Worm (Caenorhabditis elegans) whole organism, L4 larva: ENCODE measurements around the gene sru-15.

Source experiments
- F37D6.2 ChIP-seq: sonication (generic microtip); optimal IDR thresholded peaks from 2 replicates; lab custom pipeline; 2016; ENCODE audit warnings: mild to moderate bottlenecking, missing genetic modification characterization, missing compliant biosample characterization
- F49E8.2 ChIP-seq: sonication (generic microtip); optimal IDR thresholded peaks from 2 replicates; lab custom pipeline; 2016; ENCODE audit warnings: missing compliant biosample characterization, mild to moderate bottlenecking, missing genetic modification characterization, borderline replicate concordance
- R02D3.7 ChIP-seq: fragments of 150-350 bp; sonication (generic microtip); optimal IDR thresholded peaks from 3 replicates; lab custom pipeline; 2014; ENCODE audit warnings: missing biosample characterization, missing genetic modification characterization
- Y105C5A.15 ChIP-seq: fragments of 200-800 bp; sonication (Bioruptor generic); IDR thresholded peaks from 2 replicates; pipeline ENCODE4 v1.3.6; 2022; ENCODE audit warnings: missing genetic modification characterization, missing compliant biosample characterization
- attf-4 ChIP-seq: sonication (generic microtip); optimal IDR thresholded peaks from 3 replicates; lab custom pipeline; 2017; ENCODE audit warnings: missing biosample characterization, missing genetic modification characterization
- ceh-28 ChIP-seq: fragments of 150-350 bp; optimal IDR thresholded peaks from 2 replicates; lab custom pipeline; 2014; ENCODE audit warnings: missing biosample characterization, missing genetic modification reagents, missing genetic modification characterization
- ceh-44 ChIP-seq: fragments of 200-800 bp; sonication (Bioruptor generic); IDR thresholded peaks from 2 replicates; pipeline ENCODE4 v1.3.6; 2022; ENCODE audit warnings: missing genetic modification reagents, missing genetic modification characterization, missing compliant biosample characterization
- ceh-62 ChIP-seq: sonication (generic microtip); optimal IDR thresholded peaks from 2 replicates; lab custom pipeline; 2017; ENCODE audit warnings: missing biosample characterization, missing genetic modification characterization
- cey-2 ChIP-seq: sonication (generic microtip); optimal IDR thresholded peaks from 3 replicates; lab custom pipeline; 2017; ENCODE audit warnings: missing genetic modification characterization, mild to moderate bottlenecking, missing compliant biosample characterization, antibody characterized with exemption, borderline replicate concordance; ENCODE audit not compliant: insufficient read depth
- daf-16 ChIP-seq, 3 experiments: sonication (generic microtip); optimal IDR thresholded peaks; 2 replicates each; lab custom pipeline; 2016 to 2017; ENCODE audit warnings: missing genetic modification characterization in 3 of 3, missing genetic modification reagents in 3 of 3, mild to moderate bottlenecking in 2 of 3, missing compliant biosample characterization in 2 of 3, missing biosample characterization in 1 of 3, moderate library complexity in 1 of 3
- daf-19 ChIP-seq: fragments of 200-800 bp; sonication (Bioruptor generic); conservative IDR thresholded peaks from 2 replicates; pipeline ENCODE4 v1.3.6; 2022; ENCODE audit warnings: missing genetic modification characterization, missing compliant biosample characterization
- egl-43 ChIP-seq: fragments of 200-800 bp; sonication (Bioruptor generic); IDR thresholded peaks from 2 replicates; pipeline ENCODE4 v1.3.6; 2022; ENCODE audit warnings: missing genetic modification reagents, missing genetic modification characterization, missing compliant biosample characterization
- fkh-10 ChIP-seq: fragments of 150-350 bp; optimal IDR thresholded peaks from 2 replicates; lab custom pipeline; 2014; ENCODE audit warnings: missing biosample characterization, missing genetic modification reagents, missing genetic modification characterization
- hif-1 ChIP-seq, 2 experiments: sonication (generic microtip); optimal IDR thresholded peaks; 2 replicates each; lab custom pipeline; 2016 to 2017; ENCODE audit warnings: missing compliant biosample characterization in 2 of 2, missing genetic modification characterization in 2 of 2, missing genetic modification reagents in 2 of 2, missing genotype in 2 of 2, mild to moderate bottlenecking in 1 of 2
- hlh-30 ChIP-seq: sonication (generic microtip); optimal IDR thresholded peaks from 2 replicates; lab custom pipeline; 2017; ENCODE audit warnings: antibody characterized with exemption, mild to moderate bottlenecking, missing genetic modification characterization, missing compliant biosample characterization; ENCODE audit not compliant: insufficient read depth
- lin-39 ChIP-seq: fragments of 150-350 bp; optimal IDR thresholded peaks from 2 replicates; lab custom pipeline; 2014; ENCODE audit warnings: missing biosample characterization, missing genetic modification reagents, missing genetic modification characterization
- madf-5 ChIP-seq, 2 experiments: fragments of 200-800 bp; sonication (Bioruptor generic); IDR thresholded peaks; 2 replicates each; pipeline ENCODE4 v1.3.6; 2022; ENCODE audit warnings: missing compliant biosample characterization in 2 of 2, missing genetic modification characterization in 2 of 2
- mep-1 ChIP-seq: fragments of 150-350 bp; sonication (generic microtip); optimal IDR thresholded peaks from 3 replicates; lab custom pipeline; 2014; ENCODE audit warnings: missing biosample characterization, missing genetic modification characterization
- mes-2 ChIP-seq: sonication (generic microtip); optimal IDR thresholded peaks from 2 replicates; lab custom pipeline; 2016; ENCODE audit warnings: missing genotype, mild to moderate bottlenecking, missing genetic modification characterization, missing compliant biosample characterization; ENCODE audit not compliant: poor library complexity, severe bottlenecking
- mxl-2 ChIP-seq: fragments of 200-800 bp; sonication (Bioruptor generic); conservative IDR thresholded peaks from 2 replicates; pipeline ENCODE4 v1.3.6; 2022; ENCODE audit warnings: missing genetic modification reagents, missing genetic modification characterization, missing compliant biosample characterization
- nhr-10 ChIP-seq: fragments of 150-350 bp; optimal IDR thresholded peaks from 2 replicates; lab custom pipeline; 2014; ENCODE audit warnings: missing biosample characterization, missing genetic modification characterization
- nhr-102 ChIP-seq: sonication (generic microtip); optimal IDR thresholded peaks from 2 replicates; lab custom pipeline; 2016; ENCODE audit warnings: mild to moderate bottlenecking, missing genetic modification characterization, moderate library complexity, missing compliant biosample characterization
- nhr-11 ChIP-seq: fragments of 150-350 bp; optimal IDR thresholded peaks from 2 replicates; lab custom pipeline; 2014; ENCODE audit warnings: missing biosample characterization, missing genetic modification characterization
- nhr-237 ChIP-seq: sonication (generic microtip); optimal IDR thresholded peaks from 2 replicates; lab custom pipeline; 2017; ENCODE audit warnings: missing biosample characterization, missing genetic modification characterization
- nhr-6 ChIP-seq: fragments of 150-350 bp; optimal IDR thresholded peaks from 2 replicates; lab custom pipeline; 2014; ENCODE audit warnings: missing biosample characterization, missing genetic modification characterization
- nhr-76 ChIP-seq: fragments of 150-350 bp; optimal IDR thresholded peaks from 2 replicates; lab custom pipeline; 2014; ENCODE audit warnings: missing biosample characterization, missing genetic modification characterization
- pqm-1 ChIP-seq: sonication (generic microtip); optimal IDR thresholded peaks from 2 replicates; lab custom pipeline; 2017; ENCODE audit warnings: missing biosample characterization, missing genetic modification characterization
- rbr-2 ChIP-seq: sonication (generic microtip); optimal IDR thresholded peaks from 2 replicates; lab custom pipeline; 2016; ENCODE audit warnings: missing genotype, missing genetic modification characterization, missing compliant biosample characterization
- set-16 ChIP-seq: fragments of 200-800 bp; sonication (Bioruptor generic); IDR thresholded peaks from 2 replicates; pipeline ENCODE4 v1.3.6; 2022; ENCODE audit warnings: missing genetic modification reagents, missing genetic modification characterization, missing compliant biosample characterization
- spr-3 ChIP-seq: fragments of 200-800 bp; sonication (Bioruptor generic); optimal IDR thresholded peaks from 2 replicates; lab custom pipeline; 2018; ENCODE audit warnings: mild to moderate bottlenecking, missing genetic modification characterization, missing compliant biosample characterization
- tra-1 ChIP-seq: fragments of 200-800 bp; sonication (Bioruptor generic); IDR thresholded peaks from 2 replicates; pipeline ENCODE4 v1.3.6; 2022; ENCODE audit warnings: missing genetic modification reagents, missing genetic modification characterization, missing compliant biosample characterization
- unc-39 ChIP-seq: sonication (generic microtip); optimal IDR thresholded peaks from 2 replicates; lab custom pipeline; 2017; ENCODE audit warnings: missing biosample characterization, missing genetic modification characterization
- unc-62 ChIP-seq, 3 experiments: fragments of 150-350 bp in 1 of 3; sonication (generic microtip); optimal IDR thresholded peaks in 2 of 3; peaks in 1 of 3; 1 replicate in 1 of 3; 2 replicates in 2 of 3; lab custom pipeline; 2014 to 2017; ENCODE audit warnings: missing biosample characterization in 3 of 3, missing genetic modification characterization in 3 of 3, missing genetic modification reagents in 3 of 3, missing genotype in 1 of 3
- zfp-2 ChIP-seq: sonication (generic microtip); optimal IDR thresholded peaks from 2 replicates; lab custom pipeline; 2016; ENCODE audit warnings: mild to moderate bottlenecking, missing genetic modification characterization, missing compliant biosample characterization
- zip-11 ChIP-seq: fragments of 200-800 bp; sonication (Bioruptor generic); IDR thresholded peaks from 2 replicates; pipeline ENCODE4 v1.3.6; 2022; ENCODE audit warnings: missing genetic modification characterization, missing compliant biosample characterization

sru-15 gene

DNA sequence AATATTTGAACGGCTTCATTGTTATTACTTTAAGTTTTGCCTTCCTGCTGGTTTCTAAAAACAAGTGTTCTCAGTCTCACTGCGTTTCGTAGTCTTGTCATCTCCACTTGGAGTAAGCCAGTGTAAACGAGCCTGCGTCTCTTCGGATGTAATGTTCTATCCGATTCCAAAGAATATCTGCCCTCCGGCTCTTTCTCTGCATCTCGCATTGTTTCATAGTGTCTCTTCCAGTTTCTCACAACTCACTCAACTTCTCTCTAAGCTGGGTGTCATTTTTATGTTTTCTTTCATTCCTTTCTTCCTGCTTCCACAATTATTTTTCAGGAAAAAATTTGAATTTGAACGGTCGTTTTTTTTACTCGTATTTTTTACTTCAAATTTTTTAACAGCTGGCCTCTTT lies 31.0 kb downstream of the sru-15 start:
- TF ChIP-seq pqm-1 (tag; lab: Kevin White, UChicago), result no peak
- TF ChIP-seq rbr-2 (tag; lab: Kevin White, UChicago), result peak; percentile 20
- no peak for TF ChIP-seq F37D6.2 (tag; lab: Kevin White, UChicago)
- TF ChIP-seq mes-2 (tag; lab: Kevin White, UChicago), result no peak
- no peak for TF ChIP-seq mxl-2
- no peak for TF ChIP-seq fkh-10 (GFP tag; lab: Kevin White, UChicago)
- TF ChIP-seq hif-1 (tag; optimal IDR thresholded peaks at IDR 0.05; lab: Kevin White, UChicago), result no peak
- TF ChIP-seq unc-62 (GFP tag; optimal IDR thresholded peaks at IDR 0.05 in 1 of 2; lab: Kevin White, UChicago), result peak in 1 of 2 experiments; percentile 97
- TF ChIP-seq unc-62 (tag; optimal IDR thresholded peaks at IDR 0.05; lab: Kevin White, UChicago), result no peak
- TF ChIP-seq tra-1 (GFP tag; lab: Robert Waterston, UW), result no peak

DNA sequence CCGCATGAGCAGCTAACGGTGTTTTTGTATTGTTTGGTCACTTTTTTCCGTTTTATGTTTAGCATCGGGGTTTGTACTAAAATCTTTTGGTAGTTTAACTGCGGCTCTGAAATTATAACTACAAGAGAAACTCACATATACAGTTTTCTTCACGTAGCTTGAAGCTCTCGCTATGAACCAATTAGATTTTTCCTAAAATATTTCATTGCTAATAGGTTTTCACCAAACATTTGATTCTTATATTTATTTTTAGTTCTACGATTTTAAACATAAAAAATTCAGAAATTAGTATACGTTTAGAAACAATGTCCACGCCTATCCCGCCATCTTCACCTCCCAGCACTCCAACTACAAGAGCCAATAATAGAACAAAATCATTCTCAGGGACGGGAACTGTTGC lies 31.4 kb downstream of the sru-15 start, which contains the start of gene C06A12.3:
TSS of gene C06A12.3 (plus strand) at position 301 of the 400 bp plus-strand sequence.
- TF ChIP-seq R02D3.7 (tag; lab: Kevin White, UChicago), result no peak
- no peak for TF ChIP-seq nhr-237 (tag; lab: Kevin White, UChicago)
- no peak for TF ChIP-seq F49E8.2
- no peak for TF ChIP-seq mep-1 (tag; lab: Kevin White, UChicago)
- no peak for TF ChIP-seq ceh-44 (GFP tag; lab: Robert Waterston, UW)
- no peak for TF ChIP-seq zip-11
- no peak for TF ChIP-seq hlh-30 (tag; lab: Kevin White, UChicago)
- TF ChIP-seq zfp-2 (tag; lab: Kevin White, UChicago), result no peak
- no peak for TF ChIP-seq daf-16 (GFP tag; optimal IDR thresholded peaks at IDR 0.05; lab: Kevin White, UChicago)
- TF ChIP-seq daf-16 (tag; optimal IDR thresholded peaks at IDR 0.05; lab: Kevin White, UChicago), result no peak
- no peak for TF ChIP-seq nhr-6 (tag; lab: Kevin White, UChicago)
- no peak for TF ChIP-seq nhr-10
- TF ChIP-seq cey-2 (tag; lab: Kevin White, UChicago), result no peak
- TF ChIP-seq madf-5 (GFP tag; IDR thresholded peaks at IDR 0.05; lab: Robert Waterston, UW), result no peak
- no peak for TF ChIP-seq set-16 (GFP tag; lab: Robert Waterston, UW)
- TF ChIP-seq attf-4 (tag; lab: Kevin White, UChicago), result no peak
- no peak for TF ChIP-seq nhr-102 (tag; lab: Kevin White, UChicago)
- TF ChIP-seq unc-39 (tag; lab: Kevin White, UChicago), result no peak
- no peak for TF ChIP-seq Y105C5A.15

DNA sequence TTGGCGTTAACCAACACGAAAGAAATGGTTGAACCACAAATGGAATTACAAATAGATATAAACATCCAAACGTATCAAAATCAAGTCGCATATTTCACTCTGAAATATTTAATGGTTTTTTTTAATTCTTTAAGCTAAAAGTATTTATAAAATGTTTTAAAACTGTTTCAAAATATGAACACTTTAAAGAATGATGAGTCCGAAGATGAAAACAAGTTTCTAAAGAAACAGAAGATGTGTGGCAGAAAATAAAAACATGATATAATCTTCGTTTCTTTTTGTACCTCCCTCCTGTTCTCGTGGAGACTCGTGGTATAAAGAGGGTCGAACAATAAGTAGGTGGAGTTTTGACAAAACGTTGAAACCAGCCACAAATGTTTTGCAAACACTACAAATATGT lies 35.3 kb downstream of the sru-15 start, which contains the start of gene lact-6:
TSS of gene lact-6 (minus strand) at position 101 of the 400 bp plus-strand sequence.
- TF ChIP-seq F49E8.2 (no peak), ceh-62 (tag; lab: Kevin White, UChicago) (no peak), egl-43 (GFP tag; lab: Robert Waterston, UW) (no peak), ceh-28 (tag; lab: Kevin White, UChicago) (no peak), set-16 (GFP tag; lab: Robert Waterston, UW) (no peak), lin-39 (tag; lab: Kevin White, UChicago) (no peak), nhr-76 (tag; lab: Kevin White, UChicago) (no peak), pqm-1 (tag; lab: Kevin White, UChicago) (no peak), nhr-11 (tag; lab: Kevin White, UChicago) (no peak), hif-1 (tag; optimal IDR thresholded peaks at IDR 0.05; lab: Kevin White, UChicago) (no peak), spr-3 (GFP tag; lab: Kevin White, UChicago) (no peak), daf-19 (no peak), cey-2 (tag; lab: Kevin White, UChicago) (no peak)
